Worm (Caenorhabditis elegans): Measurements from ENCODE around the gene hpo-39.

ce11 chrV:4549191-4549590, 24.5 kb downstream of the hpo-39 start, which contains the start of gene sos-1:
- TF ChIP-seq hmg-4 (GFP tag; optimal IDR thresholded peaks at IDR 0.05) (no peak), hnd-1 (tag; optimal IDR thresholded peaks at IDR 0.05) (no peak), tbx-11 (GFP tag; IDR thresholded peaks at IDR 0.05) (no peak), ama-1 (optimal IDR thresholded peaks at IDR 0.05) (no peak), ceh-13 (GFP tag; optimal IDR thresholded peaks at IDR 0.05) (no peak), flt-1 (GFP tag; IDR thresholded peaks at IDR 0.05) (no peak), hmbx-1 (tag; optimal IDR thresholded peaks at IDR 0.05) (no peak)
